Worm (Caenorhabditis elegans) whole organism, early embryonic: Measurements from ENCODE around the gene F37C12.10.

Source experiments
- F13C5.2 ChIP-seq: sonication (generic microtip); optimal IDR thresholded peaks from 2 replicates; lab custom pipeline; 2017; ENCODE audit warnings: mild to moderate bottlenecking, missing genetic modification characterization, inconsistent platforms, missing compliant biosample characterization
- ama-1 ChIP-seq: fragments of 150-350 bp; optimal IDR thresholded peaks from 2 replicates; lab custom pipeline; 2014
- ceh-36 ChIP-seq: sonication (generic microtip); optimal IDR thresholded peaks from 2 replicates; lab custom pipeline; 2016; ENCODE audit warnings: missing genetic modification characterization, inconsistent platforms, missing compliant biosample characterization
- flt-1 ChIP-seq: fragments of 200-800 bp; sonication (Bioruptor generic); IDR thresholded peaks from 2 replicates; pipeline ENCODE4 v1.3.6; 2022; ENCODE audit warnings: missing genetic modification characterization, missing compliant biosample characterization
- tbx-11 ChIP-seq: fragments of 200-800 bp; sonication (Bioruptor generic); IDR thresholded peaks from 2 replicates; pipeline ENCODE4 v1.3.6; 2022; ENCODE audit warnings: missing genetic modification characterization, missing compliant biosample characterization

DNA sequence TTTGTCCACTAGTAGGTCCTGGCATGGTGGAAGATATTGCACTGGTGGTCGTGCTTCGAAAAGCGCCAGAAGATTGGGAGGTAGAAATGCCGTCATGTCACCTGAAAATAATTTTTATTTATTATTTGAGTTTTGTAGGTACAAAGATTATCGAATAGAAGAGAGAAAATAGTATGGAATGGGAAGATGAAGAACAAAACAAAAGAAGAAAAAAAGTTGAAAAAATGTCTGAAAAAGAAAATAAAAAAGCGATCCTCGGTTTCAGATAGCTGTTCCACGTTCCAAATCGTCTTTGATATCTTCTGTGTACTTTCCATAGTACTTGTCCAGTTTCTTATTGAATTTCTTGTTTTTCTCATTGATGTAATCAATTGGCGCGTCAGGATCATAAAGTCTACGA, 27.1 kb downstream of the F37C12.10 start, which contains the start of gene rnp-7:
- no peak for TF ChIP-seq ceh-36 (tag; lab: Kevin White, UChicago)
- no peak for TF ChIP-seq F13C5.2 (tag; lab: Kevin White, UChicago)
- no peak for TF ChIP-seq ama-1
- TF ChIP-seq tbx-11 (GFP tag; lab: Robert Waterston, UW), result no peak
- TF ChIP-seq flt-1 (GFP tag; lab: Robert Waterston, UW), result no peak
